Worm (Caenorhabditis elegans): Measurements from ENCODE around the gene F56D6.19.
A peak's percentile ranks its signal among the peaks of the same experiment; 100 is the strongest.

F56D6.19 gene

DNA sequence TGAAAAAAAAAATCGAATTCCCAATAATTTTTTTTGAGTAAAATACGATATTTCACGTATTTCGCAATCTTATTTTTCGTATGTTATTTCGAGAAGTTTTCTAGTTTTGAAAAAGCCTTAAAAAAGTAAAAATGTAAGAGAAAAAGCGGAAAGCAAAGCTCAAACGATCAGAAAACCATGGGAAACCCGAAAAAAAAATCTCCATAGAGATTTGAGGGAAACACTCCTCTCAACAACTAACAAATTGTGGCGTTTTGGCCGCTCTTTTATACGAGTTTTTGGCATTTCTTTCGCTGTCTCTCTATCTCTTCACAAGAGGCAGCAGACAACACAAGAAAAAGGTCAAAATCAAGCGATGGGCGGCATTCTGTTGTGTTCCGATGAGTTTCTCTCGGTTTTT is 40.1 kb upstream of the F56D6.19 start (continued):
- TF ChIP-seq sea-2 (GFP tag; IDR thresholded peaks at IDR 0.05) (no peak), K11D2.4 (GFP tag; IDR thresholded peaks at IDR 0.05) (0 out of 2 replicates have a peak, but pooled peaks have one; percentile 41), rec-8 (tag; optimal IDR thresholded peaks at IDR 0.05) (no peak), tbp1 (GFP tag; optimal IDR thresholded peaks at IDR 0.05) (peak; percentile 32), F49E8.2 (tag; optimal IDR thresholded peaks at IDR 0.05; ENCODE audit: insufficient read depth) (no peak), ztf-6 (GFP tag; IDR thresholded peaks at IDR 0.05) (no peak), aptf-3 (GFP tag; IDR thresholded peaks at IDR 0.05) (no peak), rpc-1 (optimal IDR thresholded peaks at IDR 0.05) (no peak), rpc-1 (tag; optimal IDR thresholded peaks at IDR 0.05) (no peak), ekl-4 (GFP tag; IDR thresholded peaks at IDR 0.05) (no peak), C17E4.6 (GFP tag; IDR thresholded peaks at IDR 0.05) (no peak), F22D6.2 (tag; optimal IDR thresholded peaks at IDR 0.05) (no peak), ztf-3 (GFP tag; optimal IDR thresholded peaks at IDR 0.05) (no peak), B0261.1 (tag; optimal IDR thresholded peaks at IDR 0.05) (no peak), let-607 (tag; optimal IDR thresholded peaks at IDR 0.05) (no peak), ceh-27 (GFP tag; optimal IDR thresholded peaks at IDR 0.05) (peak; percentile 24), chd-7 (tag; optimal IDR thresholded peaks at IDR 0.05) (no peak), ets-4 (GFP tag; optimal IDR thresholded peaks at IDR 0.05) (no peak), F10E7.11 (tag; optimal IDR thresholded peaks at IDR 0.05) (no peak), somi-1 (GFP tag; optimal IDR thresholded peaks at IDR 0.05) (no peak), mcd-1 (GFP tag; IDR thresholded peaks at IDR 0.05) (peak; percentile 30; the same call in 1 of the 2 replicates), Y79H2A.3 (GFP tag; conservative IDR thresholded peaks at IDR 0.05) (no peak), akir-1 (GFP tag; optimal IDR thresholded peaks at IDR 0.05) (no peak), nhr-120 (GFP tag; IDR thresholded peaks at IDR 0.05) (no peak), ccch-3 (GFP tag; optimal IDR thresholded peaks at IDR 0.05) (no peak), madf-6 (GFP tag; IDR thresholded peaks at IDR 0.05) (no peak), nfya-1 (tag; optimal IDR thresholded peaks at IDR 0.05; ENCODE audit: borderline replicate concordance, insufficient read depth) (no peak), snpc-3.4 (tag; optimal IDR thresholded peaks at IDR 0.05) (no peak), K12H6.12 (tag; optimal IDR thresholded peaks at IDR 0.05) (peak; percentile 34), cebp-1 (GFP tag; IDR thresholded peaks at IDR 0.05) (peak; percentile 61; the same call in 1 of the 2 replicates), cebp-1 (tag; optimal IDR thresholded peaks at IDR 0.05) (peak; percentile 92), snpc-1.3 (tag; optimal IDR thresholded peaks at IDR 0.05; ENCODE audit: insufficient read depth) (no peak), him-1 (tag; optimal IDR thresholded peaks at IDR 0.05) (no peak), F57C9.4 (tag; optimal IDR thresholded peaks at IDR 0.05) (no peak), zfh-2 (GFP tag; conservative IDR thresholded peaks at IDR 0.05) (0 out of 2 replicates have a peak, but pooled peaks have one; percentile 21), rcor-1 (GFP tag; IDR thresholded peaks at IDR 0.05) (no peak), mel-28 (tag; optimal IDR thresholded peaks at IDR 0.05; ENCODE audit: borderline replicate concordance) (no peak), nhr-80 (tag; optimal IDR thresholded peaks at IDR 0.05) (peak; percentile 40), madf-10 (tag; optimal IDR thresholded peaks at IDR 0.05) (no peak), lin-40 (tag; optimal IDR thresholded peaks at IDR 0.05) (peak; percentile 42), F55B11.4 (tag; optimal IDR thresholded peaks at IDR 0.05; ENCODE audit: borderline replicate concordance, insufficient read depth) (no peak), egrh-3 (GFP tag; IDR thresholded peaks at IDR 0.05) (no peak), madf-8 (GFP tag; conservative IDR thresholded peaks at IDR 0.05) (no peak), ztf-18 (tag; optimal IDR thresholded peaks at IDR 0.05) (no peak), Y53F4B.3 (GFP tag; IDR thresholded peaks at IDR 0.05) (no peak), nhr-179 (tag; optimal IDR thresholded peaks at IDR 0.05) (no peak)

Data from whole organism, young adult.